Worm (Caenorhabditis elegans): ENCODE data around the gene his-60.

his-60 gene

DNA sequence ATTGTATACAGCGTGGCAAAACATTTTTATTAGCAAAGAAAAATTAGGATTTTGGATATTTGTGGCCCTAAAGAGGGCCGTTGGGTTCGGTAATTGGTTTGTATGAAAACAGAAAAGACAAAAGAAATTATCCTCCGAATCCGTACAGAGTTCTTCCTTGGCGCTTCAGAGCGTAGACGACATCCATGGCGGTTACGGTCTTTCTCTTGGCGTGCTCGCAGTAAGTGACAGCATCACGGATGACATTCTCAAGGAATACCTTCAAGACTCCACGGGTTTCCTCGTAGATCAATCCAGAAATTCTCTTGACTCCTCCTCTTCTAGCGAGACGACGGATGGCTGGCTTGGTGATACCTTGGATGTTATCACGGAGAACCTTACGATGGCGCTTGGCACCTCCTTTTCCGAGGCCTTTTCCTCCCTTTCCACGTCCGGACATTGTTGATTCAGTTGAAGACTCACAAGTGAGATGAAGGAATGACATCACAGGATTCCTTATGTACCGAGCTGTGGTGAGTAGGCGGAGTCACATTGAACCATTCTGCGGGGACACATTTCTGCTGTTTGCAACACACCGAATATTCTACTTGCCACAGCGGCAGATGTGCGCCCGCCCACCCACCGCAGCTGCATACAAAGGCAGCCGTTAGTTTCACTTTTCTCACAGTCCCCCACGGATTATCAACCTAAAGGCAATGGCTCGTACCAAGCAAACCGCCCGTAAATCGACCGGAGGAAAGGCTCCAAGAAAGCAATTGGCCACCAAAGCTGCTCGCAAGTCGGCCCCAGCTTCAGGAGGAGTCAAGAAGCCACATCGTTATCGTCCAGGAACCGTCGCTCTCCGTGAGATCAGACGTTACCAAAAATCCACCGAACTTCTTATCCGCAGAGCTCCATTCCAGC is at the start of gene his-60, which contains the start of gene his-59 (continued):
- TF ChIP-seq nhr-120 (GFP tag; IDR thresholded peaks at IDR 0.05), result no peak
- peak; percentile 79 for TF ChIP-seq snpc-1.3 (tag; optimal IDR thresholded peaks at IDR 0.05; ENCODE audit: insufficient read depth)
- TF ChIP-seq tlf-1 (GFP tag; optimal IDR thresholded peaks at IDR 0.05), result peak; percentile 76
- TF ChIP-seq Y53G8AR.9 (GFP tag; conservative IDR thresholded peaks at IDR 0.05), result peak; percentile 85
- TF ChIP-seq cebp-1 (GFP tag; IDR thresholded peaks at IDR 0.05), result no peak
- TF ChIP-seq cebp-1 (tag; optimal IDR thresholded peaks at IDR 0.05), result peak; percentile 55
- TF ChIP-seq F57A8.1 (GFP tag; optimal IDR thresholded peaks at IDR 0.05), result peak; percentile 41
- TF ChIP-seq F52B5.7 (tag; optimal IDR thresholded peaks at IDR 0.05), result peak; percentile 12
- no peak for TF ChIP-seq hlh-26 (GFP tag; conservative IDR thresholded peaks at IDR 0.05)
- TF ChIP-seq ceh-58 (GFP tag; IDR thresholded peaks at IDR 0.05), result 0 out of 2 replicates have a peak, but pooled peaks have one; percentile 38
- peak; percentile 20 for TF ChIP-seq xnd-1 (tag; optimal IDR thresholded peaks at IDR 0.05)
- no peak for TF ChIP-seq egl-18 (GFP tag; IDR thresholded peaks at IDR 0.05)
- no peak for TF ChIP-seq K11D2.4 (GFP tag; IDR thresholded peaks at IDR 0.05)
- TF ChIP-seq hmg-20 (GFP tag; IDR thresholded peaks at IDR 0.05), result no peak
- 0 out of 2 replicates have a peak, but pooled peaks have one; percentile 7 for TF ChIP-seq attf-3 (GFP tag; conservative IDR thresholded peaks at IDR 0.05)
- no peak for TF ChIP-seq sptf-2 (GFP tag; optimal IDR thresholded peaks at IDR 0.05)
- no peak for TF ChIP-seq ztf-6 (GFP tag; IDR thresholded peaks at IDR 0.05)
- TF ChIP-seq chd-7 (tag; optimal IDR thresholded peaks at IDR 0.05), result no peak
- TF ChIP-seq mcd-1 (GFP tag; IDR thresholded peaks at IDR 0.05), result peak; percentile 40; the same call in 1 of the 2 replicates
- TF ChIP-seq pha-4 (tag; optimal IDR thresholded peaks at IDR 0.05), result no peak

DNA sequence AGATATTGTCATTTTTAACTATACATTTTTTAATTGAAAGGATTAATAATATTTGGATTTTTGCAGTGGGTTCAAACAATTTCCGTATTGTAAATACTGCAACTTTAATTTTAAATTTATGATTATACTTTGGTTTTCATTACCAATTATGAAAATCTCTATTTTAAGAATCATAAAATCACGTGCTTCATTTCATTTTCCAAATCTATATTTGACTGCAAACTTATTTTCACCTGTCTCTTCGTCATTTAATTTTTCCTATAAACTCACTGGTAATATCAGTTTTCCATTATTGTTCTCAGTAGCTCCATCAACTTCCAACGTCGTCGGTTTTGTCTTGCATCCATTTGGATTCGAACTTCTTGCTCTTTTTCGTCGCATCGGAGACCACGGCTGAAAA is 44.6 kb upstream of the his-60 start, which contains the start of gene R05G6.1:
Gene R05G6.1, plus strand, starts transcription at position 301 of the 400 bp plus-strand sequence.
- TF ChIP-seq egrh-3 (GFP tag; IDR thresholded peaks at IDR 0.05) (no peak), ztf-22 (GFP tag; optimal IDR thresholded peaks at IDR 0.05) (no peak), hlh-26 (GFP tag; conservative IDR thresholded peaks at IDR 0.05) (no peak), hmg-20 (GFP tag; IDR thresholded peaks at IDR 0.05) (no peak), ztf-26 (tag; optimal IDR thresholded peaks at IDR 0.05) (no peak), F33H1.4 (GFP tag; IDR thresholded peaks at IDR 0.05) (no peak)

DNA sequence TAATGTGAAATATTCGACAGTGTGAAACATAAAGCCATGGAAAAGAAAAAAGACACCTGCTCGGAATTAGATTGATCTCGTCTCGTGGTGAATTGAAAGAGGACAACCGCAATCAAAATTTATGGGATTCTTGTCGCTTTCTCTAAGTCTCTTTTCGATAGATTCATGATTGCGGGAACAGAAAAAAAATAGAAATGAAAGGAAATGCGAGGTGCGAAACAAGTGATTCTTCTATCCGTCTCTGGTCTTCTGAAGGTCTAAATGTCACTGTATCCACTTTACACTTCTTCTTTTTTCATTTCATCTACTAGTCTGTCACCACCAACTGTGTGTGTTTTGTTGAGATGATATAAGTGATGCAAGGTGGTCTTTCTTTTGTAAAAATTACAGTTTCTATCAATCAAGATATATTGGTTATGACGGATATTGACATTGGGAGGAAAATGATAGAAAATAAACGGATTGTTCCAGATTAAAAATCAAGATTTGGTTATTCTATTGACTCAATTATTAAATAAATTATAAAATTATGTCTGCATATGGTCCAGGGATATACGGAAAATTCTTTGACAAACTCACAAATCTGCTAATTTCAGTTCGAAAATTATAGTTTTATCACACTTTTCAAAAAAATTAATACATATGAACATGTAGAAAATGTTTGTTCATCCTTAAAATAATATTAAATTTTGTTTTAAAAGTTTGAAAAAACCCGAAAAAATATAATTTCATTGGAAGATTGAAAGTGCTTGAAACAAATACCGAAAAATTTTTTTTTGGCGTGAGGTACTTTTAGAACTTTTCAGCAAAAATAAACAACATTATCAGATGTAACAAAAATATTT is 42.7 kb upstream of the his-60 start:
- no peak for TF ChIP-seq hlh-12 (tag; optimal IDR thresholded peaks at IDR 0.05)
- no peak for TF ChIP-seq snpc-1.1 (tag; optimal IDR thresholded peaks at IDR 0.05; ENCODE audit: insufficient read depth)
- TF ChIP-seq K11D2.4 (GFP tag; IDR thresholded peaks at IDR 0.05), result no peak
- no peak for TF ChIP-seq snpc-4 (GFP tag; optimal IDR thresholded peaks at IDR 0.05)
- TF ChIP-seq snpc-4 (tag; optimal IDR thresholded peaks at IDR 0.05), result no peak
- no peak for TF ChIP-seq nfyb-1 (GFP tag; IDR thresholded peaks at IDR 0.05)
- TF ChIP-seq lsy-27 (tag; optimal IDR thresholded peaks at IDR 0.05; ENCODE audit: borderline replicate concordance, insufficient read depth), result no peak
- no peak for TF ChIP-seq F57A8.1 (GFP tag; optimal IDR thresholded peaks at IDR 0.05)
- no peak for TF ChIP-seq ccch-3 (GFP tag; optimal IDR thresholded peaks at IDR 0.05)
- TF ChIP-seq F39B2.1 (GFP tag; IDR thresholded peaks at IDR 0.05), result no peak
- no peak for TF ChIP-seq Y56A3A.18 (GFP tag; IDR thresholded peaks at IDR 0.05)
- no peak for TF ChIP-seq ama-1 (optimal IDR thresholded peaks at IDR 0.05)
- no peak for TF ChIP-seq ama-1 (GFP tag; optimal IDR thresholded peaks at IDR 0.05)
- TF ChIP-seq ztf-26 (tag; optimal IDR thresholded peaks at IDR 0.05), result no peak
